Worm (Caenorhabditis elegans) whole organism, early embryonic: ENCODE results near the gene F22H10.2.

ENCODE experiments used
- B0310.2 ChIP-seq: sonication (generic microtip); optimal IDR thresholded peaks from 2 replicates; lab custom pipeline; 2016; ENCODE audit warnings: mild to moderate bottlenecking, missing genetic modification characterization, missing compliant biosample characterization
- F13C5.2 ChIP-seq: sonication (generic microtip); optimal IDR thresholded peaks from 2 replicates; lab custom pipeline; 2017; ENCODE audit warnings: mild to moderate bottlenecking, missing genetic modification characterization, inconsistent platforms, missing compliant biosample characterization
- aly-1 ChIP-seq: sonication (generic microtip); optimal IDR thresholded peaks from 2 replicates; lab custom pipeline; 2016; ENCODE audit warnings: missing genetic modification characterization, missing compliant biosample characterization
- ama-1 ChIP-seq: fragments of 150-350 bp; optimal IDR thresholded peaks from 2 replicates; lab custom pipeline; 2014
- ceh-13 ChIP-seq: fragments of 200-800 bp; sonication (Bioruptor generic); optimal IDR thresholded peaks from 2 replicates; lab custom pipeline; 2018; ENCODE audit warnings: mild to moderate bottlenecking, missing genetic modification characterization, missing compliant biosample characterization
- ceh-36 ChIP-seq: sonication (generic microtip); optimal IDR thresholded peaks from 2 replicates; lab custom pipeline; 2016; ENCODE audit warnings: missing genetic modification characterization, inconsistent platforms, missing compliant biosample characterization
- ets-7 ChIP-seq: sonication (generic microtip); optimal IDR thresholded peaks from 2 replicates; lab custom pipeline; 2016; ENCODE audit warnings: missing genotype, missing genetic modification characterization, missing compliant biosample characterization
- flt-1 ChIP-seq: fragments of 200-800 bp; sonication (Bioruptor generic); IDR thresholded peaks from 2 replicates; pipeline ENCODE4 v1.3.6; 2022; ENCODE audit warnings: missing genetic modification characterization, missing compliant biosample characterization
- hmbx-1 ChIP-seq: sonication (generic microtip); optimal IDR thresholded peaks from 2 replicates; lab custom pipeline; 2016; ENCODE audit warnings: mild to moderate bottlenecking, missing genetic modification characterization, missing compliant biosample characterization
- hmg-4 ChIP-seq: fragments of 200-800 bp; sonication (Bioruptor generic); optimal IDR thresholded peaks from 2 replicates; lab custom pipeline; 2018; ENCODE audit warnings: mild to moderate bottlenecking, missing genetic modification characterization, missing compliant biosample characterization
- hnd-1 ChIP-seq: sonication (generic microtip); optimal IDR thresholded peaks from 2 replicates; lab custom pipeline; 2016; ENCODE audit warnings: missing genetic modification characterization, missing compliant biosample characterization
- pes-1 ChIP-seq: fragments of 200-800 bp; sonication (Bioruptor generic); IDR thresholded peaks from 2 replicates; pipeline ENCODE4 v1.3.6; 2022; ENCODE audit warnings: missing genetic modification reagents, missing genetic modification characterization, missing compliant biosample characterization
- scrt-1 ChIP-seq: fragments of 200-800 bp; sonication (Bioruptor generic); IDR thresholded peaks from 2 replicates; pipeline ENCODE4 v1.3.6; 2022; ENCODE audit warnings: missing genetic modification characterization, missing compliant biosample characterization
- sea-1 ChIP-seq: fragments of 200-800 bp; sonication (Bioruptor generic); conservative IDR thresholded peaks from 2 replicates; pipeline ENCODE4 v1.3.6; 2022; ENCODE audit warnings: missing genetic modification characterization, missing compliant biosample characterization
- tbx-11 ChIP-seq: fragments of 200-800 bp; sonication (Bioruptor generic); IDR thresholded peaks from 2 replicates; pipeline ENCODE4 v1.3.6; 2022; ENCODE audit warnings: missing genetic modification characterization, missing compliant biosample characterization
- tbx-37 ChIP-seq: fragments of 200-800 bp; sonication (Bioruptor generic); conservative IDR thresholded peaks from 2 replicates; pipeline ENCODE4 v1.3.6; 2022; ENCODE audit warnings: missing genetic modification reagents, missing genetic modification characterization, missing compliant biosample characterization
- tra-4 ChIP-seq: sonication (generic microtip); optimal IDR thresholded peaks from 2 replicates; lab custom pipeline; 2017; ENCODE audit warnings: missing genetic modification characterization, missing compliant biosample characterization

The F22H10.2 gene

ce11 chrX:16669106-16669505 lies 10.2 kb upstream of the F22H10.2 start:
- TF ChIP-seq ama-1 (lab: Kevin White, UChicago) (no peak), pes-1 (GFP tag; lab: Robert Waterston, UW) (no peak)

- TF ChIP-seq ets-7 (tag; lab: Kevin White, UChicago) (no peak), flt-1 (no peak), B0310.2 (no peak), tbx-11 (GFP tag; lab: Robert Waterston, UW) (no peak), scrt-1 (GFP tag; lab: Robert Waterston, UW) (no peak), hmbx-1 (tag; lab: Kevin White, UChicago) (no peak), tbx-37 (no peak), hmg-4 (GFP tag; lab: Kevin White, UChicago) (no peak), ceh-13 (GFP tag; lab: Kevin White, UChicago) (no peak), tra-4 (no peak), ama-1 (lab: Kevin White, UChicago) (no peak)
Measured at ce11 chrX:16671234-16671633, 8.1 kb upstream of the F22H10.2 start.

- TF ChIP-seq sea-1 (GFP tag; lab: Robert Waterston, UW) (no peak), B0310.2 (no peak)
Measured at ce11 chrX:16672661-16673060, 6.7 kb upstream of the F22H10.2 start.

DNA sequence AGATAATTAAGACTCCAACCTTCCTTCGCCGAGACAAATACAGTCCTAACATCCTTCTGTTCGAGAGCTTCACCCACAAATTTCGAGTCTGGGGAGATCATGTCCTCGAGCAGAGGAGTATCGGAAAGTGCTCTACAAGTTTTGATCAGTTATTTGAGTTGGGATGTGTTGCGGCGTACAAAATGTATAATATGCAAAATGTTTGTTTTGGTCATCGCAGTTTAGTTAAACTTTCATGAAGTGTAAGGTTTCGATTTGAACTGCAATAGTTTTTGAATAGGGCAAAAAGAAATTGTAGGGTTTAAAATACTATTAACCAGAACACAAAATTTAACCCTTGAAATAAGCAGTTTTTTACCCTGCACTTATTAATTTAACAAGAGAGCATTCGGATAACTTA lies 4.7 kb upstream of the F22H10.2 start, which contains the start of gene tag-343:
TSS of gene tag-343 (minus strand) at position 101 of the 400 bp plus-strand sequence.
- TF ChIP-seq ceh-36 (no peak), tbx-11 (GFP tag; lab: Robert Waterston, UW) (no peak), scrt-1 (GFP tag; lab: Robert Waterston, UW) (no peak), F13C5.2 (no peak), hmbx-1 (tag; lab: Kevin White, UChicago) (no peak), pes-1 (GFP tag; lab: Robert Waterston, UW) (no peak)

ce11 chrX:16675712-16676111 lies 3.6 kb upstream of the F22H10.2 start:
- no peak for TF ChIP-seq tbx-11 (GFP tag; lab: Robert Waterston, UW)
- no peak for TF ChIP-seq scrt-1 (GFP tag; lab: Robert Waterston, UW)

- TF ChIP-seq hmbx-1 (tag; lab: Kevin White, UChicago) (no peak), hmg-4 (GFP tag; lab: Kevin White, UChicago) (no peak), ceh-13 (GFP tag; lab: Kevin White, UChicago) (no peak), pes-1 (GFP tag; lab: Robert Waterston, UW) (no peak), scrt-1 (GFP tag; lab: Robert Waterston, UW) (no peak), ceh-36 (no peak), sea-1 (GFP tag; lab: Robert Waterston, UW) (no peak), tra-4 (no peak), flt-1 (no peak), B0310.2 (no peak), tbx-11 (GFP tag; lab: Robert Waterston, UW) (no peak), hnd-1 (tag; lab: Kevin White, UChicago) (no peak), ets-7 (tag; lab: Kevin White, UChicago) (no peak), tbx-37 (no peak), F13C5.2 (no peak), ama-1 (lab: Kevin White, UChicago) (no peak), aly-1 (tag; lab: Kevin White, UChicago) (no peak)
Measured at ce11 chrX:16677672-16678071, 1.7 kb upstream of the F22H10.2 start, which contains the start of gene F22H10.3. F22H10.3 (minus strand) TSS chrX:16677707.

- no peak for TF ChIP-seq scrt-1 (GFP tag; lab: Robert Waterston, UW)
- no peak for TF ChIP-seq F13C5.2
Measured at ce11 chrX:16678097-16678496, 1.2 kb upstream of the F22H10.2 start.

DNA sequence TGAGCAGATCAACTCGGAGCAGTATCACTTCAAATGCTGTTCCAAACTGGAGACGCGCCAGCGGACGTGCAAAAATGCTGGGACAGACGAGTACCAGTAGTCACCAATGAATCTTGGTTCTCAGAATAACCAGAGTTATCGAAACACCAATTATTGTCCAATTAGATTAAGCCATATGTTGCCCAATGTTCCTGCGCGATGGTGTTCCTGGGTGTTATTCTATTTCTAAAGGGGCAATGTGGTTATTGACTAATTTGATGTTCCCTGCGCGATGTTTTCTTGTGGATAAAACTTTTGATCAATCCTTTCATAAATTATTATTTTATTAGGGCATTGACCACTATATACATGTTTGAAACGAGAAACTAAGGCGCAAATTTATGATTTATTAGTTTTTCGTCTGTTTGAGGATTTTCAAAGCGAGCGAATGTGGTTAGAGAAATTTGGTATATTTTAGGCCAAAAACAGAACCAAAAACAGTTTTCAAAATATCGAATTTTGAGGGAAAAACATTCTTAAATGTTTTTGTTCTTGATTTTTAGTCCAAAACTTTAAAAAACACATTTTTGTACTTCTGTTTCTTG lies 2.7 kb downstream of the F22H10.2 start:
- TF ChIP-seq ceh-36 (no peak), F13C5.2 (peak; percentile 95), sea-1 (GFP tag; lab: Robert Waterston, UW) (no peak), hnd-1 (tag; lab: Kevin White, UChicago) (no peak), ama-1 (lab: Kevin White, UChicago) (no peak), ets-7 (tag; lab: Kevin White, UChicago) (no peak), aly-1 (tag; lab: Kevin White, UChicago) (no peak), B0310.2 (no peak), scrt-1 (GFP tag; lab: Robert Waterston, UW) (0 out of 2 replicates have a peak, but pooled peaks have one; percentile 12), tra-4 (no peak), tbx-11 (GFP tag; lab: Robert Waterston, UW) (no peak; the same call in 1 of the 2 replicates), hmbx-1 (tag; lab: Kevin White, UChicago) (no peak), pes-1 (GFP tag; lab: Robert Waterston, UW) (peak; percentile 57), ceh-13 (GFP tag; lab: Kevin White, UChicago) (no peak), flt-1 (peak; percentile 52; the same call in 1 of the 2 replicates), tbx-37 (peak; percentile 72), hmg-4 (GFP tag; lab: Kevin White, UChicago) (peak; percentile 33)

DNA sequence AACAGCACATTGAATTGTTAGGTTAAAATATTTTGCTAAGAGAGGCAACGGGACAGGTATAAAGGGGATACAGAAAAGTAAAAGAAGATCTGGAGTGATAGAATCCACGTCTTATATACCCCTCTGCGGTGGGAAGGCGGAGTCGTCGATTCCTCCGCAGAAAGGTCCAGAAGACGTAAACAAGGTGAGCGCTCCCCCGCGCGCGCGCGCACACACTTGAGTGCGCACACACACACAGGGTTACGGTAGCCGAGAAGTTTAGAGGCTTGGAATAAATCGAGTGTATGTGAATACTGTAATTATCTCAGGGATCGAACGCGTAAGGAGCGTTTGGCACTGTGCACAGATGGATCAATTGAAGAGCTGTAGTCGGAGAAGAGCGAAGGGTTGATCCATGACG lies 8.0 kb downstream of the F22H10.2 start:
- TF ChIP-seq hnd-1 (tag; lab: Kevin White, UChicago) (no peak), ets-7 (tag; lab: Kevin White, UChicago) (no peak), tbx-11 (GFP tag; lab: Robert Waterston, UW) (no peak), sea-1 (GFP tag; lab: Robert Waterston, UW) (no peak), scrt-1 (GFP tag; lab: Robert Waterston, UW) (no peak), ama-1 (lab: Kevin White, UChicago) (no peak), aly-1 (tag; lab: Kevin White, UChicago) (no peak), hmg-4 (GFP tag; lab: Kevin White, UChicago) (no peak)
